Worm (Caenorhabditis elegans) whole organism, early embryonic: ENCODE results near the gene nop-1.

Experiments used
- B0310.2 ChIP-seq: sonication (generic microtip); optimal IDR thresholded peaks from 2 replicates; lab custom pipeline; 2016; ENCODE audit warnings: mild to moderate bottlenecking, missing genetic modification characterization, missing compliant biosample characterization
- F13C5.2 ChIP-seq: sonication (generic microtip); optimal IDR thresholded peaks from 2 replicates; lab custom pipeline; 2017; ENCODE audit warnings: mild to moderate bottlenecking, missing genetic modification characterization, inconsistent platforms, missing compliant biosample characterization
- ama-1 ChIP-seq: fragments of 150-350 bp; optimal IDR thresholded peaks from 2 replicates; lab custom pipeline; 2014
- pes-1 ChIP-seq: fragments of 200-800 bp; sonication (Bioruptor generic); IDR thresholded peaks from 2 replicates; pipeline ENCODE4 v1.3.6; 2022; ENCODE audit warnings: missing genetic modification reagents, missing genetic modification characterization, missing compliant biosample characterization

- no peak for TF ChIP-seq pes-1 (GFP tag; lab: Robert Waterston, UW)
- TF ChIP-seq ama-1 (lab: Kevin White, UChicago) = no peak
- TF ChIP-seq B0310.2 (tag; lab: Kevin White, UChicago) = no peak
- no peak for TF ChIP-seq F13C5.2 (tag; lab: Kevin White, UChicago)
Measured at ce11 chrIII:5967640-5968039, 9.1 kb downstream of the nop-1 start.
